Worm (Caenorhabditis elegans) whole organism, L1 larva: ENCODE data around the gene srp-7.

Source experiments
- C16A3.4 ChIP-seq: fragments of 150-350 bp; optimal IDR thresholded peaks from 2 replicates; lab custom pipeline; 2014; ENCODE audit warnings: missing biosample characterization, missing genetic modification characterization
- C34B4.2 ChIP-seq: sonication (generic microtip); optimal IDR thresholded peaks from 2 replicates; lab custom pipeline; 2017; ENCODE audit warnings: mild to moderate bottlenecking, missing genetic modification characterization, missing compliant biosample characterization
- Y116A8C.19 ChIP-seq: sonication (generic microtip); optimal IDR thresholded peaks from 2 replicates; lab custom pipeline; 2016; ENCODE audit warnings: missing compliant biosample characterization, missing genetic modification characterization, borderline replicate concordance
- aha-1 ChIP-seq: fragments of 150-350 bp; optimal IDR thresholded peaks from 2 replicates; lab custom pipeline; 2014; ENCODE audit warnings: missing biosample characterization, missing genetic modification characterization
- aly-2 ChIP-seq: fragments of 150-350 bp; optimal IDR thresholded peaks from 2 replicates; lab custom pipeline; 2014; ENCODE audit warnings: missing biosample characterization, missing genetic modification characterization
- ces-1 ChIP-seq: fragments of 150-350 bp; optimal IDR thresholded peaks from 2 replicates; lab custom pipeline; 2014; ENCODE audit warnings: missing biosample characterization, missing genetic modification reagents, missing genetic modification characterization
- dsc-1 ChIP-seq: sonication (generic microtip); optimal IDR thresholded peaks from 2 replicates; lab custom pipeline; 2016; ENCODE audit warnings: mild to moderate bottlenecking, missing genetic modification characterization, missing compliant biosample characterization
- efl-1 ChIP-seq, 4 experiments: fragments of 150-350 bp; optimal IDR thresholded peaks in 3 of 4; peaks in 1 of 4; 1 replicate in 1 of 4; 2 replicates in 3 of 4; lab custom pipeline; 2014; ENCODE audit warnings: missing biosample characterization in 2 of 4, missing genetic modification characterization in 2 of 4, missing genetic modification reagents in 2 of 4
- elt-2 ChIP-seq: sonication (generic microtip); optimal IDR thresholded peaks from 2 replicates; lab custom pipeline; 2016; ENCODE audit warnings: missing genetic modification characterization, mild to moderate bottlenecking, inconsistent platforms, missing compliant biosample characterization, missing genetic modification reagents
- ets-5 ChIP-seq: fragments of 200-800 bp; sonication (Bioruptor generic); IDR thresholded peaks from 2 replicates; pipeline ENCODE4 v1.3.6; 2022; ENCODE audit warnings: missing genetic modification characterization, missing compliant biosample characterization
- fkh-10 ChIP-seq: sonication (generic microtip); optimal IDR thresholded peaks from 2 replicates; lab custom pipeline; 2017; ENCODE audit warnings: missing biosample characterization, missing genetic modification reagents, missing genetic modification characterization
- fkh-4 ChIP-seq: sonication (generic microtip); optimal IDR thresholded peaks from 2 replicates; lab custom pipeline; 2016; ENCODE audit warnings: missing compliant biosample characterization, missing genetic modification characterization, borderline replicate concordance
- grh-1 ChIP-seq: fragments of 200-800 bp; sonication (Bioruptor generic); IDR thresholded peaks from 2 replicates; pipeline ENCODE4 v1.3.6; 2022; ENCODE audit warnings: missing genetic modification reagents, missing genetic modification characterization, missing compliant biosample characterization
- isw-1 ChIP-seq: fragments of 200-800 bp; sonication (Bioruptor generic); IDR thresholded peaks from 2 replicates; pipeline ENCODE4 v1.3.6; 2022; ENCODE audit warnings: missing genetic modification characterization, missing compliant biosample characterization
- lin-14 ChIP-seq: fragments of 200-800 bp; sonication (Bioruptor generic); optimal IDR thresholded peaks from 2 replicates; lab custom pipeline; 2018; ENCODE audit warnings: mild to moderate bottlenecking, missing genetic modification characterization, moderate library complexity, missing compliant biosample characterization
- lin-35 ChIP-seq, 2 experiments: fragments of 150-350 bp; optimal IDR thresholded peaks; 2 replicates each; lab custom pipeline; 2014; ENCODE audit warnings: missing biosample characterization in 2 of 2, missing genetic modification characterization in 2 of 2, missing genetic modification reagents in 2 of 2
- lir-3 ChIP-seq: sonication (generic microtip); optimal IDR thresholded peaks from 2 replicates; lab custom pipeline; 2016; ENCODE audit warnings: mild to moderate bottlenecking, missing genetic modification characterization, moderate library complexity, missing compliant biosample characterization; ENCODE audit not compliant: poor library complexity
- lsy-2 ChIP-seq, 2 experiments: fragments of 150-350 bp; optimal IDR thresholded peaks; 2 replicates each; lab custom pipeline; 2014; ENCODE audit warnings: missing biosample characterization in 2 of 2, missing genetic modification characterization in 2 of 2
- mab-9 ChIP-seq: fragments of 200-800 bp; sonication (Bioruptor generic); IDR thresholded peaks from 2 replicates; pipeline ENCODE4 v1.3.6; 2022; ENCODE audit warnings: missing genetic modification reagents, missing genetic modification characterization, missing compliant biosample characterization
- nhr-11 ChIP-seq: fragments of 150-350 bp; optimal IDR thresholded peaks from 2 replicates; lab custom pipeline; 2014; ENCODE audit warnings: missing biosample characterization, missing genetic modification characterization
- nhr-19 ChIP-seq: fragments of 200-800 bp; sonication (Bioruptor generic); conservative IDR thresholded peaks from 2 replicates; pipeline ENCODE4 v1.3.6; 2022; ENCODE audit warnings: missing genetic modification characterization, missing compliant biosample characterization
- nhr-20 ChIP-seq: sonication (generic microtip); optimal IDR thresholded peaks from 2 replicates; lab custom pipeline; 2016; ENCODE audit warnings: mild to moderate bottlenecking, missing genetic modification characterization, missing compliant biosample characterization
- nhr-47 ChIP-seq: sonication (generic microtip); optimal IDR thresholded peaks from 2 replicates; lab custom pipeline; 2016; ENCODE audit warnings: mild to moderate bottlenecking, missing genetic modification characterization, moderate library complexity, missing compliant biosample characterization
- nhr-71 ChIP-seq: sonication (generic microtip); optimal IDR thresholded peaks from 2 replicates; lab custom pipeline; 2016; ENCODE audit warnings: mild to moderate bottlenecking, missing genetic modification characterization, moderate library complexity, missing compliant biosample characterization
- nhr-76 ChIP-seq: sonication (generic microtip); optimal IDR thresholded peaks from 2 replicates; lab custom pipeline; 2017; ENCODE audit warnings: missing biosample characterization, missing genetic modification characterization
- pqm-1 ChIP-seq: sonication (generic microtip); optimal IDR thresholded peaks from 3 replicates; lab custom pipeline; 2017; ENCODE audit warnings: missing biosample characterization, missing genetic modification characterization
- snpc-4 ChIP-seq: fragments of 150-350 bp; optimal IDR thresholded peaks from 2 replicates; lab custom pipeline; 2014; ENCODE audit warnings: missing biosample characterization, missing genetic modification characterization
- snu-23 ChIP-seq: sonication (generic microtip); optimal IDR thresholded peaks from 2 replicates; lab custom pipeline; 2016; ENCODE audit warnings: missing genetic modification characterization, missing compliant biosample characterization
- sup-37 ChIP-seq: fragments of 200-800 bp; sonication (Bioruptor generic); optimal IDR thresholded peaks from 2 replicates; lab custom pipeline; 2018; ENCODE audit warnings: mild to moderate bottlenecking, missing genetic modification characterization, missing compliant biosample characterization
- tlp-1 ChIP-seq: fragments of 150-350 bp; optimal IDR thresholded peaks from 2 replicates; lab custom pipeline; 2014; ENCODE audit warnings: missing biosample characterization, missing genetic modification characterization
- unc-130 ChIP-seq: fragments of 150-350 bp; optimal IDR thresholded peaks from 2 replicates; lab custom pipeline; 2017; ENCODE audit warnings: missing biosample characterization, missing genetic modification characterization, inconsistent platforms
- unc-62 ChIP-seq: fragments of 150-350 bp; optimal IDR thresholded peaks from 2 replicates; lab custom pipeline; 2014; ENCODE audit warnings: missing biosample characterization, missing genetic modification reagents, missing genetic modification characterization
- unc-98 ChIP-seq: fragments of 200-800 bp; sonication (Bioruptor generic); IDR thresholded peaks from 2 replicates; pipeline ENCODE4 v1.3.6; 2022; ENCODE audit warnings: missing genetic modification characterization, missing compliant biosample characterization
- vab-15 ChIP-seq: sonication (generic microtip); optimal IDR thresholded peaks from 2 replicates; lab custom pipeline; 2017; ENCODE audit warnings: missing genotype, mild to moderate bottlenecking, missing genetic modification characterization, missing compliant biosample characterization
- ztf-4 ChIP-seq: fragments of 150-350 bp; optimal IDR thresholded peaks from 2 replicates; lab custom pipeline; 2014; ENCODE audit warnings: missing biosample characterization, missing genetic modification characterization

The srp-7 gene

DNA sequence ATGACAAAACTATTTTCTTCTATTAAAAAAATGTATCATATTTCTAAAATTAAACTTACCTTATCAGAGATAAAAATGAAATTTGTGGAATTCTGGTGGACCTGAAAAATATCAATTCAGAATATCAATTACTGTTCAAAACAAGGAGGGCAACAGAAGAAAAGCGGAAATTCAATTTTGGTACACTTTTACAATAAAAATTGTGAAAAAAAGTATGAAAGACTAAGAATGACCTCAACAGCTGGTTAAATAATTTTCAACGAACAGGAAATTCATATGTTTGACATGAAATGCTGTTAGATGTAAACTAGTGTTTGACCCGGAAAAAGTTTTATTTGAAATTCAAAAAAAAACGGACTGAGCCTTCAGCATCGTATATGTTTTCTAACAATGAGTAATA lies 34.9 kb downstream of the srp-7 start, which contains the start of gene K07C11.7:
K07C11.7 (minus strand) TSS at position 101 of the 400 bp plus-strand sequence.
- no peak for TF ChIP-seq ztf-4
- TF ChIP-seq vab-15 (tag; lab: Kevin White, UChicago), result no peak
- TF ChIP-seq lir-3 (tag; lab: Kevin White, UChicago), result no peak
- TF ChIP-seq unc-62 (GFP tag; lab: Kevin White, UChicago), result no peak
- no peak for TF ChIP-seq elt-2 (tag; lab: Kevin White, UChicago)
- no peak for TF ChIP-seq sup-37 (GFP tag; lab: Kevin White, UChicago)
- TF ChIP-seq lin-14 (GFP tag; lab: Kevin White, UChicago), result no peak
- TF ChIP-seq nhr-47 (tag; lab: Kevin White, UChicago), result no peak
- TF ChIP-seq ces-1 (GFP tag; lab: Kevin White, UChicago), result no peak
- TF ChIP-seq snpc-4, result no peak
- TF ChIP-seq snu-23 (GFP tag; lab: Kevin White, UChicago), result no peak
- TF ChIP-seq nhr-11, result no peak
- no peak for TF ChIP-seq nhr-19
- no peak for TF ChIP-seq isw-1 (GFP tag; lab: Robert Waterston, UW)
- no peak for TF ChIP-seq C16A3.4 (tag; lab: Kevin White, UChicago)
- TF ChIP-seq aha-1 (tag; lab: Kevin White, UChicago), result no peak
- no peak for TF ChIP-seq nhr-76
- no peak for TF ChIP-seq aly-2 (tag; lab: Kevin White, UChicago)
- TF ChIP-seq mab-9, result no peak
- TF ChIP-seq unc-130 (tag; lab: Kevin White, UChicago), result no peak

DNA sequence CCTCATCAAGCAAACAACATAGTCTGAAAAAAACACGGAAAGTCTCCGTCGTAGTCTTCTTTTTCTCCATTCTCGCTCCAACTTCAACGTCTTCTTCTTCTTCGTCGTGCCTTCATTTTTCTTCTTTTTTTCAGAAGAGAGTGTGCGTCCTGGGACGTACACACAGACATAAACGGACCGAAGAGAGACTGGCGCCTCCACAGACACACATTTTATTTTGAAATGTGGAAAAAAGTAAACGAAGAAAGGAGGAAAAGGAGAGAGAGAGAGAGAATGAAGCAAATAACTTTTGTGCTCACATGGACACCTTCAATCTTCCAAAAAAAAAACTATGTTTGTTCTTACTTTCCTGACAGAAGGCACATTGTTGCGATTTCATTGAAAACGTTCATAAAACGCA lies 36.2 kb downstream of the srp-7 start:
- TF ChIP-seq lsy-2 (tag; optimal IDR thresholded peaks at IDR 0.05; lab: Kevin White, UChicago) (peak in 1 of 2 experiments; percentile 5), sup-37 (GFP tag; lab: Kevin White, UChicago) (no peak), lin-14 (GFP tag; lab: Kevin White, UChicago) (peak; percentile 49)

DNA sequence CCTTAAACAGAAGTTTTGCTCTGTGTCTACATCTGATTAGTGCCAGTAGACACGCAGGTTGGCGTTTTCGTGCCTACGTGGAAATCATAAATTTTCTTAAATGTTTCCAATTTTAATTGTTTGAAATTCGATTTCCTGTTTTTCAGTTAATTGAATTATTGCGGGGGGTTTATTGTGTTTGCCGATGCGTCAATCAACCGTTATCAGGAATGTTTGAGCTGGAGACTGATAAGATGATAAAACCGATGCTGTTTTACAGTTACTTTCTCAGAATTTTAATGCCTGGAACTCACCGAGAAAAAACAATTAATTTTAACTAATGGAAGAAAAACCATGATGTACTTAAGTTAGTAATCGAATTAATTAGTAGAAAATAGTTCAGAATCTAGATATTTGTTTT lies 38.2 kb downstream of the srp-7 start:
- TF ChIP-seq lin-14 (GFP tag; lab: Kevin White, UChicago) (no peak), pqm-1 (tag; lab: Kevin White, UChicago) (peak; percentile 91), nhr-20 (no peak), tlp-1 (tag; lab: Kevin White, UChicago) (no peak), grh-1 (GFP tag; lab: Robert Waterston, UW) (no peak), C34B4.2 (tag; lab: Kevin White, UChicago) (no peak), nhr-76 (no peak), ces-1 (GFP tag; lab: Kevin White, UChicago) (no peak), dsc-1 (tag; lab: Kevin White, UChicago) (no peak), unc-98 (GFP tag; lab: Robert Waterston, UW) (no peak), efl-1 (optimal IDR thresholded peaks at IDR 0.05; lab: Kevin White, UChicago) (no peak), efl-1 (GFP tag; optimal IDR thresholded peaks at IDR 0.05 in 1 of 2; lab: Kevin White, UChicago) (peak in 1 of 2 experiments; percentile 58), elt-2 (tag; lab: Kevin White, UChicago) (peak; percentile 74)

DNA sequence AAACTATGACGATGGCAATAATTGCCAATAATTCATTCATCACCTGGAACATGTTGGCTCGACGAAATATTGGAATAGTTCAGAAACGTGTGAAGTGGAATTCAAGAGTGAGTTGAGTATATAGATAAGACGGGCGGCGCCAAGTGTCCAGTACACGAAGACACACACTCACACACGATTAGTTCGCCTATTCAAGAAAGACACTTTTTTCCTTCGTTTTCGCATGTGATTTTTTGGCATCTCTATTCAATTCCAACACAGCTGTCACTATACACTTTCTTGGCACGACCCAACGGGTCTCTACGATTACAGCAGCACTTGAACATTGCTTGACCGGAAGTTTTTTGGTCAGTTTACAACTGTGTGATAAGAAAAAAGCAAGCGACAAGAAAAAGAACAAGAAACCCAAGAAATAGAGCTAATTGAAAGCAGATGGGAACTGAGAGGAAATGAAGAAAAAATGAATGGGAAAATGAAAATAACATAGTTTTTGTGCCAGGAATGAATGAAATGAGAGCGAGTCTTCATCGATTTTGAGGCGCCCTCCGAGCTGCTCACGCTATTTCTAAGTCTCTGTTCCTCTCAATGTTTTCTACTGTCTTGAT lies 38.8 kb downstream of the srp-7 start, which contains the start of gene K07C11.8:
K07C11.8 (minus strand) TSS at position 224 of the 605 bp plus-strand sequence.
- peak; percentile 88 for TF ChIP-seq dsc-1 (tag; lab: Kevin White, UChicago)
- peak in 1 of 2 experiments; percentile 13 for TF ChIP-seq lin-35 (GFP tag; optimal IDR thresholded peaks at IDR 0.05; lab: Kevin White, UChicago)
- peak; percentile 51 for TF ChIP-seq fkh-10 (GFP tag; lab: Kevin White, UChicago)
- no peak for TF ChIP-seq ets-5
- TF ChIP-seq fkh-4 (tag; lab: Kevin White, UChicago), result peak; percentile 23
- peak; percentile 10 for TF ChIP-seq nhr-71
- TF ChIP-seq Y116A8C.19 (tag; lab: Kevin White, UChicago), result no peak
- TF ChIP-seq efl-1 (optimal IDR thresholded peaks at IDR 0.05; lab: Kevin White, UChicago), result no peak
- TF ChIP-seq efl-1 (GFP tag; optimal IDR thresholded peaks at IDR 0.05 in 1 of 2; lab: Kevin White, UChicago), result peak in 1 of 2 experiments; percentile 82
- peak; percentile 56 for TF ChIP-seq lin-14 (GFP tag; lab: Kevin White, UChicago)
